Worm (Caenorhabditis elegans) whole organism, L2 larva: ENCODE data around the gene srw-7.

Experiments used
- C34F6.9 ChIP-seq: fragments of 150-350 bp; optimal IDR thresholded peaks from 2 replicates; lab custom pipeline; 2014; ENCODE audit warnings: missing biosample characterization, missing genetic modification characterization
- blmp-1 ChIP-seq: sonication (generic microtip); optimal IDR thresholded peaks from 2 replicates; lab custom pipeline; 2017; ENCODE audit warnings: missing genetic modification characterization, mild to moderate bottlenecking, missing compliant biosample characterization, antibody characterized with exemption, moderate library complexity; ENCODE audit not compliant: insufficient read depth
- lin-13 ChIP-seq: fragments of 150-350 bp; optimal IDR thresholded peaks from 2 replicates; lab custom pipeline; 2014; ENCODE audit warnings: missing biosample characterization, missing genetic modification reagents, missing genetic modification characterization
- nhr-11 ChIP-seq: fragments of 150-350 bp; optimal IDR thresholded peaks from 2 replicates; lab custom pipeline; 2014; ENCODE audit warnings: missing biosample characterization, missing genetic modification characterization
- unc-55 ChIP-seq: fragments of 150-350 bp; sonication (generic microtip); optimal IDR thresholded peaks from 3 replicates; lab custom pipeline; 2014; ENCODE audit warnings: missing biosample characterization, missing genetic modification reagents, missing genetic modification characterization
- unc-62 ChIP-seq: fragments of 150-350 bp; optimal IDR thresholded peaks from 2 replicates; lab custom pipeline; 2014; ENCODE audit warnings: missing biosample characterization, missing genetic modification reagents, missing genetic modification characterization

- TF ChIP-seq C34F6.9 (tag; lab: Kevin White, UChicago) (no peak), nhr-11 (no peak), blmp-1 (tag; lab: Kevin White, UChicago) (no peak), lin-13 (GFP tag; lab: Kevin White, UChicago) (no peak), unc-55 (GFP tag; lab: Kevin White, UChicago) (no peak), unc-62 (GFP tag; lab: Kevin White, UChicago) (no peak)
Measured at ce11 chrV:3771437-3772256, 34.4 kb upstream of the srw-7 start, which contains the start of the genes R08E5.1 and rips-1.
